Worm (Caenorhabditis elegans) whole organism, late embryonic: Measurements from ENCODE around the gene srw-16.

Experiments
- K09A11.1 ChIP-seq: sonication (generic microtip); optimal IDR thresholded peaks from 2 replicates; lab custom pipeline; 2017; ENCODE audit warnings: antibody characterized with exemption, mild to moderate bottlenecking, missing genetic modification characterization, missing compliant biosample characterization; ENCODE audit not compliant: insufficient read depth
- ama-1 ChIP-seq: fragments of 150-350 bp; optimal IDR thresholded peaks from 2 replicates; lab custom pipeline; 2014
- ceh-6 ChIP-seq: fragments of 200-800 bp; sonication (Bioruptor generic); optimal IDR thresholded peaks from 2 replicates; lab custom pipeline; 2018; ENCODE audit warnings: mild to moderate bottlenecking, missing genetic modification characterization, missing compliant biosample characterization
- dve-1 ChIP-seq: sonication (generic microtip); optimal IDR thresholded peaks from 2 replicates; lab custom pipeline; 2017; ENCODE audit warnings: antibody characterized with exemption, mild to moderate bottlenecking, missing genetic modification characterization, missing compliant biosample characterization
- ets-4 ChIP-seq: sonication (generic microtip); optimal IDR thresholded peaks from 2 replicates; lab custom pipeline; 2016; ENCODE audit warnings: missing genetic modification characterization, missing compliant biosample characterization
- fkh-6 ChIP-seq: sonication (generic microtip); optimal IDR thresholded peaks from 2 replicates; lab custom pipeline; 2016; ENCODE audit warnings: missing genetic modification characterization, missing compliant biosample characterization
- hlh-15 ChIP-seq: sonication (generic microtip); optimal IDR thresholded peaks from 2 replicates; lab custom pipeline; 2016; ENCODE audit warnings: missing genetic modification characterization, missing compliant biosample characterization
- lim-6 ChIP-seq: sonication (generic microtip); optimal IDR thresholded peaks from 2 replicates; lab custom pipeline; 2016; ENCODE audit warnings: missing genetic modification characterization, missing compliant biosample characterization
- nhr-11 ChIP-seq: fragments of 150-350 bp; optimal IDR thresholded peaks from 2 replicates; lab custom pipeline; 2014; ENCODE audit warnings: missing biosample characterization, missing genetic modification characterization
- ref-2 ChIP-seq: sonication (generic microtip); optimal IDR thresholded peaks from 2 replicates; lab custom pipeline; 2016; ENCODE audit warnings: missing genetic modification characterization, missing compliant biosample characterization
- sox-2 ChIP-seq: fragments of 200-800 bp; sonication (Bioruptor generic); IDR thresholded peaks from 2 replicates; pipeline ENCODE4 v1.3.6; 2022; ENCODE audit warnings: missing genetic modification reagents, missing genetic modification characterization, missing compliant biosample characterization
- tbx-2 ChIP-seq: sonication (generic microtip); optimal IDR thresholded peaks from 2 replicates; lab custom pipeline; 2016; ENCODE audit warnings: missing genetic modification characterization, missing compliant biosample characterization
- unc-3 ChIP-seq, 2 experiments: fragments of 200-800 bp in 1 of 2; sonication (Bioruptor generic) in 1 of 2; sonication (generic microtip) in 1 of 2; conservative IDR thresholded peaks in 1 of 2; optimal IDR thresholded peaks in 1 of 2; 2 replicates each; pipeline versions ENCODE4 v1.3.6 to Lab custom; 2016 to 2022; ENCODE audit warnings: missing compliant biosample characterization in 2 of 2, missing genetic modification characterization in 2 of 2, missing genetic modification reagents in 1 of 2

ce11 chrV:15281279-15281949 lies 6.8 kb upstream of the srw-16 start, which contains the start of the genes srw-19 and srx-51:
- TF ChIP-seq unc-3 (GFP tag; conservative IDR thresholded peaks at IDR 0.05; lab: Robert Waterston, UW) = no peak
- no peak for TF ChIP-seq unc-3 (tag; optimal IDR thresholded peaks at IDR 0.05; lab: Kevin White, UChicago)
- no peak for TF ChIP-seq ceh-6
- no peak for TF ChIP-seq dve-1 (tag; lab: Kevin White, UChicago)
- TF ChIP-seq fkh-6 (tag; lab: Kevin White, UChicago) = no peak
- no peak for TF ChIP-seq nhr-11
- no peak for TF ChIP-seq lim-6 (tag; lab: Kevin White, UChicago)
- TF ChIP-seq sox-2 (GFP tag; lab: Robert Waterston, UW) = no peak
- no peak for TF ChIP-seq tbx-2 (tag; lab: Kevin White, UChicago)
- no peak for TF ChIP-seq ets-4 (tag; lab: Kevin White, UChicago)
- TF ChIP-seq hlh-15 (tag; lab: Kevin White, UChicago) = no peak
- TF ChIP-seq ama-1 = no peak
- TF ChIP-seq K09A11.1 (tag; lab: Kevin White, UChicago) = no peak
- TF ChIP-seq ref-2 (tag; lab: Kevin White, UChicago) = no peak
